Fruit fly (Drosophila melanogaster): ENCODE data around the gene CG9135.
A peak's percentile ranks its signal among the peaks of the same experiment; 100 is the strongest.

The CG9135 gene

DNA sequence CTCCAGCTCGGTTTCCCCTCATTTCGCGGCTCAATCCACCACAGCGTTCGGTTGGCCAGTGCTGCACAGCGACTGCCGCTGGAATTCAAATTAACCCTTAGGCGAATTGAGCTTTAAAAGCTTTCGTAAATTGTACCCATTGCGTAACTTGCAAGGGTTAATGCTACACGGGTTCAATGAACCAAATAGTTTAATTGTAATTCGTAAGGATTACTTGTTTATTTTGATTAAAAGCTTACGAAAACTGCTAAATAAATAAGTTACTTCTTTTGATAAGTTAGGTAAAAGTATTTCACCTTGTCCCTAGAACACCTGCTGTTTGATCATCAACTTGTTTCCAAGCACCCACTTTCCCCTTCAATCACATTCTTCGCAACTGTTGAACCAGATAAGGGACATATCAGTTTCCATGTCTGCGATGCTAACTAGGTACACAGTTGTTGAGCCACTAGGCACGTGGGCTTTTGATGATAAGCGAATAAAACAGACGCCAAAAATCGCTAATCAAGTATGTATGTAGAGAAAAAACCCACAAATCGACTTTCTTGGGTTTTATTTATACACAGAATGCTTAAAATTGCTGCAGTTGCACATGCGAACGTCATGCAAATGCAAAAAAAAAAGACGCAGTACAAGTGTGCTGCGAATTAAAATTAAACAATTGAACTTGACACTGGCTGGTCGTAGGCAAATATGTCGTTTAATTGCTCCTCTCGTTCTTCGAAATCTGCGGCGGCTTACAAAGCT is 4.5 kb upstream of the CG9135 start, which contains the start of gene Pfas (continued):
- TF ChIP-seq Oaz (GFP tag; IDR thresholded peaks at IDR 0.05) (no peak), MBD-R2 (GFP tag; IDR thresholded peaks at IDR 0.05) (peak; percentile 37), Atf-2 (GFP tag; optimal IDR thresholded peaks at IDR 0.05) (peak; percentile 15), ash1 (GFP tag; optimal IDR thresholded peaks at IDR 0.05) (peak; percentile 18), tup (GFP tag; optimal IDR thresholded peaks at IDR 0.05) (peak; percentile 18), Blimp-1 (GFP tag; optimal IDR thresholded peaks at IDR 0.05) (peak; percentile 62), seq (GFP tag; IDR thresholded peaks at IDR 0.05) (no peak), CG5245 (GFP tag; optimal IDR thresholded peaks at IDR 0.05) (no peak), CG1603 (tag; optimal IDR thresholded peaks at IDR 0.05) (peak; percentile 58), CoRest (tag; optimal IDR thresholded peaks at IDR 0.05) (peak; percentile 59), dmrt99B (tag; optimal IDR thresholded peaks at IDR 0.05) (no peak), jumu (GFP tag; optimal IDR thresholded peaks at IDR 0.05) (peak; percentile 34), shn (GFP tag; optimal IDR thresholded peaks at IDR 0.05) (peak; percentile 44), Trl (optimal IDR thresholded peaks at IDR 0.05) (no peak), Trl (GFP tag; optimal IDR thresholded peaks at IDR 0.05) (peak; percentile 52), disco-r (GFP tag; optimal IDR thresholded peaks at IDR 0.05) (no peak), Hr51 (GFP tag; optimal IDR thresholded peaks at IDR 0.05) (peak in 1 of 2 experiments; percentile 11), bsh (GFP tag; optimal IDR thresholded peaks at IDR 0.05) (peak in 1 of 2 experiments; percentile 45), sens (GFP tag) (peak; percentile 87), org-1 (GFP tag; optimal IDR thresholded peaks at IDR 0.05) (peak; percentile 25), CG16779 (GFP tag; IDR thresholded peaks at IDR 0.05) (no peak), p53 (GFP tag; optimal IDR thresholded peaks at IDR 0.05) (no peak), ap (GFP tag; IDR thresholded peaks at IDR 0.05) (no peak), CG18599 (GFP tag; optimal IDR thresholded peaks at IDR 0.05) (no peak), CG2889 (GFP tag; IDR thresholded peaks at IDR 0.05) (no peak), Bdp1 (GFP tag; optimal IDR thresholded peaks at IDR 0.05) (no peak), pros (GFP tag; optimal IDR thresholded peaks at IDR 0.05) (no peak), CG14667 (GFP tag; IDR thresholded peaks at IDR 0.05) (no peak), CG11504 (tag; optimal IDR thresholded peaks at IDR 0.05) (no peak), CG14965 (GFP tag; optimal IDR thresholded peaks at IDR 0.05; ENCODE audit: borderline replicate concordance) (no peak), hkb (optimal IDR thresholded peaks at IDR 0.05) (no peak), hkb (GFP tag; IDR thresholded peaks at IDR 0.05) (no peak; the same call in 1 of the 2 replicates), CG9609 (GFP tag; optimal IDR thresholded peaks at IDR 0.05) (peak; percentile 48), CG33557 (GFP tag; optimal IDR thresholded peaks at IDR 0.05) (no peak), Xbp1 (GFP tag; optimal IDR thresholded peaks at IDR 0.05) (peak; percentile 52), nmo (GFP tag; optimal IDR thresholded peaks at IDR 0.05) (no peak), Dp (GFP tag; optimal IDR thresholded peaks at IDR 0.05) (peak; percentile 81), CG30403 (GFP tag; optimal IDR thresholded peaks at IDR 0.05) (peak; percentile 66), CG10979 (tag; optimal IDR thresholded peaks at IDR 0.05) (peak; percentile 22), prd (optimal IDR thresholded peaks at IDR 0.05) (no peak), prd (GFP tag; IDR thresholded peaks at IDR 0.05) (0 out of 3 replicates have a peak, but pooled peaks have one; percentile 35), Rfx (GFP tag; IDR thresholded peaks at IDR 0.05) (peak; percentile 77), croc (GFP tag; conservative IDR thresholded peaks at IDR 0.05) (no peak), Mes4 (GFP tag; optimal IDR thresholded peaks at IDR 0.05) (no peak), lov (optimal IDR thresholded peaks at IDR 0.05) (no peak), lov (GFP tag; IDR thresholded peaks at IDR 0.05) (no peak), Hmx (GFP tag; optimal IDR thresholded peaks at IDR 0.05) (no peak), cato (GFP tag; optimal IDR thresholded peaks at IDR 0.05; ENCODE audit: borderline replicate concordance) (no peak), CG30431 (GFP tag; optimal IDR thresholded peaks at IDR 0.05) (no peak), Dad (GFP tag; optimal IDR thresholded peaks at IDR 0.05) (peak; percentile 48), NC2β (GFP tag; optimal IDR thresholded peaks at IDR 0.05) (peak; percentile 12)
